Worm (Caenorhabditis elegans): ENCODE measurements around the gene C17G1.5.

ce11 chrX:9938091-9938490 is 511 bp upstream of the C17G1.5 start:
- TF ChIP-seq unc-98 (GFP tag; IDR thresholded peaks at IDR 0.05) (no peak), nhr-20 (tag; optimal IDR thresholded peaks at IDR 0.05) (no peak), snpc-4 (tag; optimal IDR thresholded peaks at IDR 0.05) (no peak)

All from whole organism, L1 larva.